In genomic region chr2L:1125437-1125836, dm6 we compare ENCODE assay signal across 1 fruit fly cellular context.
TF ChIP-seq lines count a peak whose summit lies in the region.

No protein-coding gene starts in this region.

TF ChIP-seq in whole organism, embryonic, 481 proteins besides CTCF, POLR2A, EP300 and RAD21 (continued from another document):
- no peak for TF ChIP-seq Aef1 (GFP tag; IDR thresholded peaks at IDR 0.05; lab: Robert Waterston, UW)
- no peak for TF ChIP-seq CG10321 (GFP tag; IDR thresholded peaks at IDR 0.05; lab: Robert Waterston, UW)
- TF ChIP-seq CG17612 (GFP tag; IDR thresholded peaks at IDR 0.05; lab: Robert Waterston, UW) = no peak
- TF ChIP-seq CG34376 (GFP tag; optimal IDR thresholded peaks at IDR 0.05; lab: Kevin White, UChicago) = peak; percentile 76
- no peak for TF ChIP-seq MESR4 (GFP tag; optimal IDR thresholded peaks at IDR 0.05; lab: Kevin White, UChicago)
- no peak for TF ChIP-seq CG1233 (GFP tag; optimal IDR thresholded peaks at IDR 0.05; lab: Kevin White, UChicago)
- TF ChIP-seq Xrp1 (GFP tag; IDR thresholded peaks at IDR 0.05; lab: Robert Waterston, UW) = no peak
- TF ChIP-seq gfzf (GFP tag; optimal IDR thresholded peaks at IDR 0.05; lab: Kevin White, UChicago) = no peak
- TF ChIP-seq rib (GFP tag; IDR thresholded peaks at IDR 0.05; lab: Robert Waterston, UW) = no peak
- no peak for TF ChIP-seq grau (tag; optimal IDR thresholded peaks at IDR 0.05; lab: Kevin White, UChicago)
- TF ChIP-seq trh (GFP tag; optimal IDR thresholded peaks at IDR 0.05; lab: Kevin White, UChicago) = no peak
- peak; percentile 79; the same call in 2 of the 4 replicates for TF ChIP-seq chinmo (GFP tag; IDR thresholded peaks at IDR 0.05; lab: Robert Waterston, UW; ENCODE audit: partially characterized antibody)
- no peak for TF ChIP-seq CG31365 (tag; optimal IDR thresholded peaks at IDR 0.05; lab: Kevin White, UChicago)
- TF ChIP-seq CG10366 (GFP tag; IDR thresholded peaks at IDR 0.05; lab: Robert Waterston, UW) = no peak
- no peak for TF ChIP-seq Dbx (GFP tag; IDR thresholded peaks at IDR 0.05; lab: Robert Waterston, UW)
- TF ChIP-seq wdn (GFP tag; IDR thresholded peaks at IDR 0.05; lab: Robert Waterston, UW) = 0 out of 2 replicates have a peak, but pooled peaks have one; percentile 7
- no peak for TF ChIP-seq CG30020 (tag; optimal IDR thresholded peaks at IDR 0.05; lab: Kevin White, UChicago)
- no peak for TF ChIP-seq otp (GFP tag; IDR thresholded peaks at IDR 0.05; lab: Robert Waterston, UW)
- no peak for TF ChIP-seq pfk (GFP tag; optimal IDR thresholded peaks at IDR 0.05; lab: Kevin White, UChicago)
- TF ChIP-seq ab (GFP tag; optimal IDR thresholded peaks at IDR 0.05; lab: Kevin White, UChicago) = no peak
- TF ChIP-seq Poxn (GFP tag; IDR thresholded peaks at IDR 0.05; lab: Robert Waterston, UW) = no peak
- TF ChIP-seq CG6272 (GFP tag; IDR thresholded peaks at IDR 0.05; lab: Robert Waterston, UW) = no peak
- TF ChIP-seq gem (tag; optimal IDR thresholded peaks at IDR 0.05; lab: Kevin White, UChicago) = peak; percentile 92
- TF ChIP-seq CG8944 (GFP tag; optimal IDR thresholded peaks at IDR 0.05; lab: Kevin White, UChicago) = no peak
- TF ChIP-seq CG17912 (GFP tag; optimal IDR thresholded peaks at IDR 0.05; lab: Kevin White, UChicago) = no peak
- TF ChIP-seq bab2 (GFP tag; optimal IDR thresholded peaks at IDR 0.05; lab: Kevin White, UChicago) = no peak
- TF ChIP-seq CG3163 (GFP tag; optimal IDR thresholded peaks at IDR 0.05; lab: Kevin White, UChicago) = no peak
- no peak for TF ChIP-seq CG7987 (GFP tag; optimal IDR thresholded peaks at IDR 0.05; lab: Kevin White, UChicago)
- no peak for TF ChIP-seq Rx (GFP tag; IDR thresholded peaks at IDR 0.05; lab: Robert Waterston, UW)
- TF ChIP-seq hbn (GFP tag; IDR thresholded peaks at IDR 0.05; lab: Robert Waterston, UW; ENCODE audit: partially characterized antibody) = no peak
- TF ChIP-seq cg (GFP tag; optimal IDR thresholded peaks at IDR 0.05; lab: Kevin White, UChicago) = peak; percentile 3
- no peak for TF ChIP-seq tgo (GFP tag; IDR thresholded peaks at IDR 0.05; lab: Robert Waterston, UW)
- TF ChIP-seq Antp (GFP tag; optimal IDR thresholded peaks at IDR 0.05; lab: Kevin White, UChicago) = no peak
- TF ChIP-seq cad (GFP tag; optimal IDR thresholded peaks at IDR 0.05; lab: Kevin White, UChicago) = no peak
- TF ChIP-seq odd (GFP tag; optimal IDR thresholded peaks at IDR 0.05; lab: Kevin White, UChicago) = no peak
- no peak for TF ChIP-seq CG11398 (GFP tag; optimal IDR thresholded peaks at IDR 0.05; lab: Kevin White, UChicago)
- TF ChIP-seq Fer3 (tag; optimal IDR thresholded peaks at IDR 0.05; lab: Kevin White, UChicago) = peak; percentile 5
- no peak for TF ChIP-seq run (tag; optimal IDR thresholded peaks at IDR 0.05; lab: Kevin White, UChicago)
- TF ChIP-seq Hmx (GFP tag; optimal IDR thresholded peaks at IDR 0.05; lab: Kevin White, UChicago) = no peak
- TF ChIP-seq sens-2 (GFP tag; IDR thresholded peaks at IDR 0.05; lab: Robert Waterston, UW) = no peak
- no peak for TF ChIP-seq nmo (GFP tag; optimal IDR thresholded peaks at IDR 0.05; lab: Kevin White, UChicago)
- TF ChIP-seq grn (GFP tag; optimal IDR thresholded peaks at IDR 0.05; lab: Kevin White, UChicago) = peak; percentile 18
- no peak for TF ChIP-seq inv (GFP tag; IDR thresholded peaks at IDR 0.05; lab: Robert Waterston, UW; ENCODE audit: partially characterized antibody)
- no peak for TF ChIP-seq twi (tag; optimal IDR thresholded peaks at IDR 0.05; lab: Kevin White, UChicago)
- no peak for TF ChIP-seq CG3407 (GFP tag; optimal IDR thresholded peaks at IDR 0.05; lab: Kevin White, UChicago)
- no peak for TF ChIP-seq CG4820 (GFP tag; optimal IDR thresholded peaks at IDR 0.05; lab: Kevin White, UChicago)
- no peak for TF ChIP-seq Mrtf (GFP tag; IDR thresholded peaks at IDR 0.05; lab: Robert Waterston, UW)
- no peak for TF ChIP-seq pum (GFP tag; optimal IDR thresholded peaks at IDR 0.05; lab: Kevin White, UChicago)
- TF ChIP-seq ERR (GFP tag; optimal IDR thresholded peaks at IDR 0.05; lab: Kevin White, UChicago) = no peak
- peak; percentile 69 for TF ChIP-seq mirr (GFP tag; optimal IDR thresholded peaks at IDR 0.05; lab: Kevin White, UChicago)
- TF ChIP-seq CoRest (tag; optimal IDR thresholded peaks at IDR 0.05; lab: Kevin White, UChicago) = no peak
- TF ChIP-seq CG6813 (GFP tag; optimal IDR thresholded peaks at IDR 0.05; lab: Kevin White, UChicago) = peak; percentile 15
- peak; percentile 13 for TF ChIP-seq CG12659 (GFP tag; optimal IDR thresholded peaks at IDR 0.05; lab: Kevin White, UChicago)
- TF ChIP-seq CG6765 (GFP tag; optimal IDR thresholded peaks at IDR 0.05; lab: Kevin White, UChicago) = no peak
- no peak for TF ChIP-seq CG11085 (GFP tag; IDR thresholded peaks at IDR 0.05; lab: Robert Waterston, UW)
- no peak for TF ChIP-seq unpg (GFP tag; optimal IDR thresholded peaks at IDR 0.05; lab: Kevin White, UChicago)
- TF ChIP-seq Nf-YC (tag; optimal IDR thresholded peaks at IDR 0.05; lab: Kevin White, UChicago) = no peak
- no peak for TF ChIP-seq CG12236 (GFP tag; optimal IDR thresholded peaks at IDR 0.05; lab: Kevin White, UChicago)
